Fruit fly (Drosophila melanogaster) whole organism, embryonic: ENCODE results near the gene CG17732.

Experiments
- Awh ChIP-seq: fragments of 200-800 bp; sonication (Bioruptor generic); IDR thresholded peaks from 2 replicates; pipeline ENCODE4, ENCODE4 v1.3.6; 2022; ENCODE audit warnings: missing biosample characterization, missing genetic modification characterization
- Bgb ChIP-seq: fragments of 200-800 bp; sonication (Bioruptor generic); IDR thresholded peaks from 2 replicates; pipeline ENCODE4 v1.3.6; 2022; ENCODE audit warnings: missing biosample characterization, missing genetic modification characterization; ENCODE audit not compliant: partially characterized antibody
- C15 ChIP-seq: fragments of 200-800 bp; sonication (Bioruptor generic); IDR thresholded peaks from 3 replicates; pipeline ENCODE4 v1.3.6; 2022; ENCODE audit warnings: missing biosample characterization, missing genetic modification characterization
- CG11723 ChIP-seq: fragments of 200-800 bp; sonication (Bioruptor generic); optimal IDR thresholded peaks from 2 replicates; lab custom pipeline; 2017; ENCODE audit warnings: missing biosample characterization, mild to moderate bottlenecking, missing genetic modification characterization
- CG15269 ChIP-seq: fragments of 200-800 bp; sonication (Bioruptor generic); optimal IDR thresholded peaks from 2 replicates; lab custom pipeline; 2018; ENCODE audit warnings: missing biosample characterization, mild to moderate bottlenecking, missing genetic modification characterization, moderate library complexity
- CG15696 ChIP-seq: fragments of 200-800 bp; sonication (Bioruptor generic); optimal IDR thresholded peaks from 2 replicates; lab custom pipeline; 2019; ENCODE audit warnings: missing biosample characterization, mild to moderate bottlenecking, missing genetic modification characterization, moderate library complexity
- CG1603 ChIP-seq: fragments of 200-800 bp; sonication (Bioruptor generic); optimal IDR thresholded peaks from 2 replicates; lab custom pipeline; 2019; ENCODE audit warnings: missing biosample characterization, mild to moderate bottlenecking, missing genetic modification characterization, moderate library complexity
- CG17829 ChIP-seq: fragments of 200-800 bp; optimal IDR thresholded peaks from 2 replicates; lab custom pipeline; 2019; ENCODE audit warnings: missing biosample characterization, mild to moderate bottlenecking, missing genetic modification characterization, moderate library complexity
- CG18011 ChIP-seq: fragments of 200-800 bp; sonication (Bioruptor generic); optimal IDR thresholded peaks from 2 replicates; lab custom pipeline; 2017; ENCODE audit warnings: missing biosample characterization, missing genetic modification characterization, mild to moderate bottlenecking, moderate library complexity, missing genotype
- CG8924 ChIP-seq: fragments of 200-800 bp; optimal IDR thresholded peaks from 3 replicates; lab custom pipeline; 2019; ENCODE audit warnings: missing biosample characterization, mild to moderate bottlenecking, missing genetic modification characterization, moderate library complexity
- CG8944 ChIP-seq: fragments of 200-800 bp; sonication (Bioruptor generic); optimal IDR thresholded peaks from 3 replicates; lab custom pipeline; 2016; ENCODE audit warnings: missing biosample characterization, missing genetic modification characterization
- CoRest ChIP-seq: fragments of 200-800 bp; sonication (Bioruptor generic); optimal IDR thresholded peaks from 3 replicates; lab custom pipeline; 2018; ENCODE audit warnings: missing biosample characterization, mild to moderate bottlenecking, missing genetic modification characterization, moderate library complexity
- D19A ChIP-seq: fragments of 200-800 bp; optimal IDR thresholded peaks from 3 replicates; lab custom pipeline; 2019; ENCODE audit warnings: missing biosample characterization, mild to moderate bottlenecking, missing genetic modification characterization, moderate library complexity
- Drgx ChIP-seq: fragments of 200-800 bp; sonication (Bioruptor generic); IDR thresholded peaks from 2 replicates; pipeline ENCODE4 v1.3.6; 2022; ENCODE audit warnings: missing biosample characterization, missing genetic modification characterization
- Eip74EF ChIP-seq, 2 experiments: fragments of 200-800 bp in 1 of 2; fragments of >200 bp in 1 of 2; sonication (Bioruptor generic) in 1 of 2; optimal IDR thresholded peaks; 2 replicates each; lab custom pipeline; 2017 to 2019; ENCODE audit warnings: missing biosample characterization in 2 of 2, missing genetic modification characterization in 2 of 2, mild to moderate bottlenecking in 1 of 2, moderate library complexity in 1 of 2
- GATAe ChIP-seq: fragments of 200-800 bp; sonication (Bioruptor generic); conservative IDR thresholded peaks from 2 replicates; pipeline ENCODE4 v1.3.6; 2022; ENCODE audit warnings: missing biosample characterization, missing genetic modification characterization
- Opbp ChIP-seq: fragments of 200-800 bp; sonication (Bioruptor generic); IDR thresholded peaks from 3 replicates; pipeline ENCODE4 v1.3.6; 2022; ENCODE audit warnings: missing biosample characterization, missing genetic modification characterization; ENCODE audit not compliant: partially characterized antibody
- Vsx1 ChIP-seq: fragments of 200-800 bp; sonication (Bioruptor generic); optimal IDR thresholded peaks from 2 replicates; lab custom pipeline; 2017; ENCODE audit warnings: missing biosample characterization, mild to moderate bottlenecking, missing genetic modification characterization, missing genetic modification reagents
- ap ChIP-seq: fragments of 200-800 bp; sonication (Bioruptor generic); IDR thresholded peaks from 2 replicates; pipeline ENCODE4 v1.3.6; 2022; ENCODE audit warnings: missing biosample characterization, missing genetic modification characterization
- btn ChIP-seq: fragments of 200-800 bp; sonication (Bioruptor generic); optimal IDR thresholded peaks from 2 replicates; lab custom pipeline; 2016; ENCODE audit warnings: missing biosample characterization, missing genetic modification characterization
- chn ChIP-seq: fragments of 200-800 bp; sonication (Bioruptor generic); optimal IDR thresholded peaks from 2 replicates; lab custom pipeline; 2016; ENCODE audit warnings: missing biosample characterization, missing genetic modification characterization
- crp ChIP-seq, 2 experiments: fragments of 200-800 bp; sonication (Bioruptor generic); optimal IDR thresholded peaks; 2 replicates in 1 of 2; 3 replicates in 1 of 2; lab custom pipeline; 2017; ENCODE audit warnings: missing biosample characterization in 2 of 2, missing genetic modification characterization in 2 of 2, mild to moderate bottlenecking in 1 of 2, moderate library complexity in 1 of 2
- dan ChIP-seq: fragments of 200-800 bp; sonication (Bioruptor generic); IDR thresholded peaks from 2 replicates; pipeline ENCODE4 v1.3.6; 2022; ENCODE audit warnings: missing biosample characterization, missing genetic modification characterization
- dati ChIP-seq: fragments of 200-800 bp; sonication (Bioruptor generic); IDR thresholded peaks from 2 replicates; pipeline ENCODE4 v1.3.6; 2022; ENCODE audit warnings: missing biosample characterization, missing genetic modification characterization
- dysf ChIP-seq: fragments of 200-800 bp; sonication (Bioruptor generic); IDR thresholded peaks from 3 replicates; pipeline ENCODE4 v1.3.6; 2022; ENCODE audit warnings: missing biosample characterization, missing genetic modification characterization
- eve ChIP-seq, 2 experiments: fragments of >200 bp; optimal IDR thresholded peaks; 2 replicates each; lab custom pipeline; 2017; ENCODE audit warnings: missing biosample characterization in 2 of 2, missing genetic modification characterization in 2 of 2
- exex ChIP-seq: fragments of 200-800 bp; sonication (Bioruptor generic); optimal IDR thresholded peaks from 4 replicates; lab custom pipeline; 2018; ENCODE audit warnings: missing biosample characterization, mild to moderate bottlenecking, missing genetic modification characterization, moderate library complexity
- eyg ChIP-seq: fragments of 200-800 bp; sonication (Bioruptor generic); optimal IDR thresholded peaks from 3 replicates; lab custom pipeline; 2016; ENCODE audit warnings: missing biosample characterization, missing genetic modification characterization
- gfzf ChIP-seq: fragments of 200-800 bp; sonication (Bioruptor generic); optimal IDR thresholded peaks from 2 replicates; lab custom pipeline; 2016; ENCODE audit warnings: missing biosample characterization, mild to moderate bottlenecking, missing genetic modification characterization, moderate library complexity
- grn ChIP-seq: fragments of 200-800 bp; sonication (Bioruptor generic); optimal IDR thresholded peaks from 3 replicates; lab custom pipeline; 2017; ENCODE audit warnings: missing biosample characterization, missing genetic modification characterization
- knrl ChIP-seq: fragments of 200-800 bp; sonication (Bioruptor generic); IDR thresholded peaks from 3 replicates; pipeline ENCODE4 v1.3.6; 2022; ENCODE audit warnings: missing biosample characterization, missing genetic modification characterization; ENCODE audit not compliant: partially characterized antibody
- lbe ChIP-seq: fragments of 200-800 bp; sonication (Bioruptor generic); optimal IDR thresholded peaks from 2 replicates; lab custom pipeline; 2016; ENCODE audit warnings: missing biosample characterization, mild to moderate bottlenecking, missing genetic modification characterization
- lov ChIP-seq, 2 experiments: fragments of 200-800 bp in 1 of 2; fragments of >200 bp in 1 of 2; sonication (Bioruptor generic) in 1 of 2; IDR thresholded peaks in 1 of 2; optimal IDR thresholded peaks in 1 of 2; 2 replicates in 1 of 2; 3 replicates in 1 of 2; pipeline versions ENCODE4 v1.3.6 to Lab custom; 2017 to 2022; ENCODE audit warnings: missing biosample characterization in 1 of 2, missing genetic modification characterization in 1 of 2
- nerfin-2 ChIP-seq: fragments of 200-800 bp; sonication (Bioruptor generic); IDR thresholded peaks from 2 replicates; pipeline ENCODE4 v1.3.6; 2022; ENCODE audit warnings: missing biosample characterization, missing genetic modification characterization; ENCODE audit not compliant: partially characterized antibody
- onecut ChIP-seq: fragments of 200-800 bp; sonication (Bioruptor generic); IDR thresholded peaks from 2 replicates; pipeline ENCODE4 v1.3.6; 2022; ENCODE audit warnings: missing biosample characterization, missing genetic modification characterization
- pzg ChIP-seq: fragments of 200-800 bp; sonication (Bioruptor generic); optimal IDR thresholded peaks from 3 replicates; lab custom pipeline; 2018; ENCODE audit warnings: missing biosample characterization, mild to moderate bottlenecking, missing genetic modification characterization, moderate library complexity
- row ChIP-seq: fragments of 200-800 bp; sonication (Bioruptor generic); IDR thresholded peaks from 3 replicates; pipeline ENCODE4 v1.3.6; 2022; ENCODE audit warnings: missing biosample characterization, missing genetic modification characterization
- scrt ChIP-seq: fragments of 200-800 bp; sonication (Bioruptor generic); optimal IDR thresholded peaks from 2 replicates; lab custom pipeline; 2018; ENCODE audit warnings: missing biosample characterization, mild to moderate bottlenecking, missing genetic modification characterization, moderate library complexity
- sqz ChIP-seq: fragments of 200-800 bp; sonication (Bioruptor generic); optimal IDR thresholded peaks from 3 replicates; lab custom pipeline; 2018; ENCODE audit warnings: missing biosample characterization, mild to moderate bottlenecking, missing genetic modification characterization
- tap ChIP-seq: fragments of 200-800 bp; optimal IDR thresholded peaks from 3 replicates; lab custom pipeline; 2019; ENCODE audit warnings: missing biosample characterization, mild to moderate bottlenecking, missing genetic modification characterization, moderate library complexity
- trem ChIP-seq: fragments of 200-800 bp; optimal IDR thresholded peaks from 3 replicates; lab custom pipeline; 2019; ENCODE audit warnings: missing biosample characterization, mild to moderate bottlenecking, missing genetic modification characterization, moderate library complexity
- tup ChIP-seq: fragments of 200-800 bp; sonication (Bioruptor generic); optimal IDR thresholded peaks from 2 replicates; lab custom pipeline; 2016; ENCODE audit warnings: missing biosample characterization, mild to moderate bottlenecking, missing genetic modification characterization, moderate library complexity
- tx ChIP-seq: fragments of 200-800 bp; sonication (Bioruptor generic); optimal IDR thresholded peaks from 2 replicates; lab custom pipeline; 2016; ENCODE audit warnings: missing biosample characterization, missing genetic modification characterization
- unpg ChIP-seq: fragments of 200-800 bp; sonication (Bioruptor generic); optimal IDR thresholded peaks from 3 replicates; lab custom pipeline; 2018; ENCODE audit warnings: missing biosample characterization, mild to moderate bottlenecking, missing genetic modification characterization, moderate library complexity

CG17732 gene

DNA sequence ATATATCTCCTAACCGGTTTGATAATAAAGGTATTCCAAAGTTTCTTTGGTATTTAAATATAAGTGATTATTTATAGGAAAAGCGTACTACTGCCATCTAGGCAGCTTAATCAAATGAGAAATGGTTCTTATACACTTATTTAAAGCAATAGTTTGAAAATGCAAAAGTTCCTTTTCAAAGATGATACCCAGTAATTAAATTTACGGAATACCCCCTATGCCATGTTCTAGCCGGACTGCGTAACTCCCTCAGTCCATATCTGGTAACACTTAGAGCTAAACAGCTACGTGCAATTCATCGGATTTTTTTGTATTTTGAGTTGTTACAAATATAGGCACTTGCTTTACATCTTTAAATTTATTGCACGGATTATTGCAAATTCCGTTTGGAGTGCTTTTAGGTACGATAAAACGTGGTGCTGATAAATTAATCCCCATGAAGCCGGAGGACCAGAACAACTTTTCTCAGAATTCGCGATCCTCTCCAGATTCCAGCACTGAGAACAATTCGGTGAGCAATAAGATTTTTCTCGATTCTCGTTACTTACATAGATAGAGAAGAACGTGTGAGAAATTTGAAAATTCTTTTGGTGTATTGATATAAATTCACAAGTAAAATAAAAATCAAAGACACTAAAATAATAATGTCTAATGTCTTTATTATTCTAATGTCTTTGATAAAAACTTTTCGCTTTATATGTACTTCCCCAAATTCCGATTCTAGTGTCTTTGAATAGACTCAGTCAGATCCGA, 21.2 kb downstream of the CG17732 start, which contains the start of gene CG7668 (continued):
- TF ChIP-seq tup (GFP tag; lab: Kevin White, UChicago): peak; percentile 23
- TF ChIP-seq crp (GFP tag; optimal IDR thresholded peaks at IDR 0.05; lab: Kevin White, UChicago): peak; percentile 5 to 51
- TF ChIP-seq CG15696 (tag; lab: Kevin White, UChicago): peak; percentile 85
- peak; percentile 71 for TF ChIP-seq exex (tag; lab: Kevin White, UChicago)
- TF ChIP-seq dysf (GFP tag; lab: Robert Waterston, UW): no peak; the same call in 2 of the 3 replicates
- TF ChIP-seq eyg: peak; percentile 58
- no peak; the same call in 1 of the 2 replicates for TF ChIP-seq dati (GFP tag; lab: Robert Waterston, UW)
- TF ChIP-seq CG8924 (tag; lab: Kevin White, UChicago): peak; percentile 94
- peak; percentile 87 for TF ChIP-seq CG8944 (GFP tag; lab: Kevin White, UChicago)
- peak; percentile 74 for TF ChIP-seq CG11723
- peak; percentile 44; the same call in 1 of the 2 replicates for TF ChIP-seq nerfin-2 (GFP tag; lab: Robert Waterston, UW)

DNA sequence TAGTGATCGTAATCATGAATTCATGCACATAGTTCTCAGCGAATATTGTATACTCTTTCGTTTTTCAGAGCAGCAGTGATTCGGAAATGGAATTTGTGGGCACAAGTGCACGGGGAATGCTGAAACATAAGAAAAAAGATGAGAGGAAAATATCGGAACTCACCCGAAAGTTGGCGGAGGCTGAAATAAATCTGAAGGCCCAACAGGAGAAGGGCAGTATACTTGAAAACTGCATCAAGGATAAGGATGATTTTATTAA, 21.7 kb downstream of the CG17732 start:
- TF ChIP-seq scrt (GFP tag; lab: Kevin White, UChicago) (no peak), CG1603 (tag; lab: Kevin White, UChicago) (peak; percentile 5), btn (GFP tag; lab: Kevin White, UChicago) (no peak), row (GFP tag; lab: Robert Waterston, UW) (peak; percentile 40; the same call in 1 of the 3 replicates), lov (optimal IDR thresholded peaks at IDR 0.05; lab: Kevin White, UChicago) (no peak), lov (GFP tag; IDR thresholded peaks at IDR 0.05; lab: Robert Waterston, UW) (0 out of 3 replicates have a peak, but pooled peaks have one; percentile 36), unpg (GFP tag; lab: Kevin White, UChicago) (no peak), D19A (peak; percentile 97), grn (GFP tag; lab: Kevin White, UChicago) (peak; percentile 47), Drgx (GFP tag; lab: Robert Waterston, UW) (peak; percentile 3; the same call in 1 of the 2 replicates), trem (tag; lab: Kevin White, UChicago) (no peak)

DNA sequence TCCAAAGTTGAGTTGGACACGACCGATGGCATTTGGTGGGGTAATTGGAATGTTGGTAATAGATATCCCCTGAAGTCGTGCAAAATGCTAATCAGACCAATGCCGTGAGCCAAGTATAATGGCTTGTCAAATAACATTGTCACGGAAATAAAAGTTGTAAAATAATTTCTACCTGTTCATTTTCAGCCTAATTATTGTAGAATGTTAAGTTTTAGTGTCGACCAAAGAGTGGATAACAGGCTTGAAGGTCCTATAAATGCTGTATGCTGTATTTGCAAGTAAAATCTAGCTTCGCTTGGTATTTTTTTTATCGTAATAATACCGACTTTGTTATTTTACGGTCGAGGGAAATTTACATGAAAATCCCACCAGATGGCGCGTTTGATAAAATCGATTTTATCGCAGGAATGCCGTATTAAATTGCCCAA, 23.0 kb downstream of the CG17732 start:
- peak in 1 of 2 experiments; percentile 4 for TF ChIP-seq Eip74EF (GFP tag; optimal IDR thresholded peaks at IDR 0.05; lab: Kevin White, UChicago)
- TF ChIP-seq CoRest: peak; percentile 36
- TF ChIP-seq GATAe (GFP tag; lab: Robert Waterston, UW): no peak
- no peak for TF ChIP-seq C15 (GFP tag; lab: Robert Waterston, UW)
- TF ChIP-seq onecut (GFP tag; lab: Robert Waterston, UW): peak; percentile 93
- peak; percentile 33 for TF ChIP-seq lbe (GFP tag; lab: Kevin White, UChicago)
- peak; percentile 6 for TF ChIP-seq sqz (GFP tag; lab: Kevin White, UChicago)
- peak; percentile 30 for TF ChIP-seq CG15696 (tag; lab: Kevin White, UChicago)
- peak; percentile 25 for TF ChIP-seq gfzf (GFP tag; lab: Kevin White, UChicago)
- TF ChIP-seq CG15269: peak; percentile 23
- TF ChIP-seq ap (GFP tag; lab: Robert Waterston, UW): no peak
- peak; percentile 45 for TF ChIP-seq CG18011 (GFP tag; lab: Kevin White, UChicago)
- no peak for TF ChIP-seq dan
- peak; percentile 69 for TF ChIP-seq Vsx1
- no peak for TF ChIP-seq tx (GFP tag; lab: Kevin White, UChicago)
- TF ChIP-seq chn (GFP tag; lab: Kevin White, UChicago): no peak
- peak; percentile 43 for TF ChIP-seq trem (tag; lab: Kevin White, UChicago)
- peak; percentile 58; the same call in 1 of the 3 replicates for TF ChIP-seq knrl
- TF ChIP-seq Bgb (GFP tag; lab: Robert Waterston, UW): peak; percentile 79; the same call in 1 of the 2 replicates
- peak; percentile 33; the same call in 1 of the 2 replicates for TF ChIP-seq nerfin-2 (GFP tag; lab: Robert Waterston, UW)
- peak; percentile 49; the same call in 2 of the 3 replicates for TF ChIP-seq Opbp (GFP tag; lab: Robert Waterston, UW)
- peak; percentile 61 for TF ChIP-seq CG17829 (tag; lab: Kevin White, UChicago)
- TF ChIP-seq pzg (GFP tag; lab: Kevin White, UChicago): peak; percentile 4
- peak in 1 of 2 experiments; percentile 65 for TF ChIP-seq eve (GFP tag; optimal IDR thresholded peaks at IDR 0.05; lab: Kevin White, UChicago)
- peak; percentile 9 for TF ChIP-seq tap (tag; lab: Kevin White, UChicago)
- no peak for TF ChIP-seq Awh (GFP tag; lab: Robert Waterston, UW)
